Fruit fly (Drosophila melanogaster) whole organism, pupa: ENCODE data around the gene prt.

Source experiments
- CG12605 ChIP-seq: fragments of 200-800 bp; sonication (Bioruptor generic); IDR thresholded peaks from 2 replicates; pipeline ENCODE4 v1.3.6; 2022; ENCODE audit warnings: missing biosample characterization, missing genetic modification characterization
- CG17806 ChIP-seq: fragments of 200-800 bp; sonication (Bioruptor generic); optimal IDR thresholded peaks from 2 replicates; lab custom pipeline; 2018; ENCODE audit warnings: missing biosample characterization, mild to moderate bottlenecking, missing genetic modification characterization, moderate library complexity
- CG34367 ChIP-seq: fragments of 200-800 bp; sonication (Bioruptor generic); optimal IDR thresholded peaks from 2 replicates; lab custom pipeline; 2018; ENCODE audit warnings: missing biosample characterization, mild to moderate bottlenecking, missing genetic modification characterization
- CG8301 ChIP-seq: fragments of 200-800 bp; sonication (Bioruptor generic); optimal IDR thresholded peaks from 2 replicates; lab custom pipeline; 2018; ENCODE audit warnings: missing biosample characterization, mild to moderate bottlenecking, missing genetic modification characterization
- CG9948 ChIP-seq: fragments of 200-800 bp; sonication (Bioruptor generic); optimal IDR thresholded peaks from 2 replicates; lab custom pipeline; 2018; ENCODE audit warnings: missing biosample characterization, mild to moderate bottlenecking, missing genetic modification characterization, moderate library complexity
- D1 ChIP-seq: fragments of 200-800 bp; sonication (Bioruptor generic); optimal IDR thresholded peaks from 2 replicates; lab custom pipeline; 2018; ENCODE audit warnings: missing biosample characterization, mild to moderate bottlenecking, missing genetic modification characterization, moderate library complexity
- EcR ChIP-seq: fragments of 200-800 bp; sonication (Bioruptor generic); optimal IDR thresholded peaks from 3 replicates; lab custom pipeline; 2019; ENCODE audit warnings: missing biosample characterization, missing genetic modification characterization, mild to moderate bottlenecking, moderate library complexity, missing genetic modification reagents
- Ets98B ChIP-seq: fragments of 200-800 bp; sonication (Bioruptor generic); IDR thresholded peaks from 2 replicates; pipeline ENCODE4 v1.3.6; 2022; ENCODE audit warnings: missing biosample characterization, missing genetic modification characterization
- Pif1B ChIP-seq: fragments of 200-800 bp; sonication (Bioruptor generic); optimal IDR thresholded peaks from 3 replicates; lab custom pipeline; 2016; ENCODE audit warnings: missing biosample characterization, missing genetic modification characterization
- fd96Ca ChIP-seq: fragments of 200-800 bp; sonication (Bioruptor generic); IDR thresholded peaks from 3 replicates; pipeline ENCODE4 v1.3.6; 2022; ENCODE audit warnings: missing biosample characterization, missing genetic modification characterization
- gl ChIP-seq: fragments of 200-800 bp; sonication (Bioruptor generic); optimal IDR thresholded peaks from 2 replicates; lab custom pipeline; 2018; ENCODE audit warnings: missing biosample characterization, mild to moderate bottlenecking, missing genetic modification characterization

DNA sequence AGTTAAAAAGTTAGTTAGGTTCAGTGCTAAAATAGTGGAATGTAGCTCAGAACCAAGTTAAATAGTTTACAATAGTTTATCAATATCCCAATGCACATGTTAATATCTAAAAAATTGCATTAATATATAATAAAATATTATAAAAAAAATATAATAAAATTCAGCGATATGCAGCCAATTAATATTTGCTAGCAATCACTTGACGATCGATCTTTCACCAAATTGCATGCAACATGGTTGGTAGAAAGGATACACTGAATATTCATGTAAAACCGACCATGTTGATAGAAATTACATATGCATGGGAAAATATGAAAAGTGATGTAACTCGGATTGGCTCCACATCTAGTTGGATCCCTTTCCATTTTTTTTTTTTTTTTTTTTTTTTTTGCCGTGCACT is 23.2 kb downstream of the prt start:
- TF ChIP-seq fd96Ca (no peak), EcR (GFP tag; lab: Kevin White, UChicago) (no peak), gl (no peak), D1 (tag; lab: Kevin White, UChicago) (no peak), CG9948 (tag; lab: Kevin White, UChicago) (no peak), CG12605 (GFP tag; lab: Robert Waterston, UW) (no peak), CG34367 (tag; lab: Kevin White, UChicago) (no peak), CG8301 (peak; percentile 9), Ets98B (GFP tag; lab: Robert Waterston, UW) (no peak), CG17806 (no peak), Pif1B (GFP tag; lab: Kevin White, UChicago) (peak; percentile 20)
